Worm (Caenorhabditis elegans): ENCODE results near the gene C55A6.1.
"Not testable (repeated sequence)": the region's sequence is repeated elsewhere in the genome, so short reads cannot be mapped to it uniquely, and the experiment has no call there.

The C55A6.1 gene

DNA sequence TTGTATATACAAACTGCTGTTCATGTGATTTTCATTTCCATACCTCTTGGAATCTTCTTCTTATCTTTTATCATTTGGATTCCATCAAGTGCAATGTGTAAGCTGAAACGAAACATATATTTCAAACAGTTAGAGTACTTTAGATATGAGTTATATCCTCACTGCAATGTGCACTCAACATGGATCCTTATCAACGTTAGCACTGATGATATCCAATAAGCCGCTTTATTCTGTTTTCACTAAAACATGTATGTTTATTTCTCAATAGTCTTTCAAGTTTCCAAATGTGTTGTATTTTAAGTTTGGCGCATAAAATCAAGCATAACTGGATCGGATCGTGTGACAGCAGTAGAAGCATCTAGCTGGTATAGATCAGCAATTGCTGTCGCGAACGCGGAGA is 18.1 kb downstream of the C55A6.1 start, which contains the start of gene T11F9.10:
Gene T11F9.10, plus strand, starts transcription at position 301 of the 400 bp plus-strand sequence.
- no peak for TF ChIP-seq ama-1 (optimal IDR thresholded peaks at IDR 0.05)
- TF ChIP-seq hmg-4 (GFP tag; optimal IDR thresholded peaks at IDR 0.05), result no peak

DNA sequence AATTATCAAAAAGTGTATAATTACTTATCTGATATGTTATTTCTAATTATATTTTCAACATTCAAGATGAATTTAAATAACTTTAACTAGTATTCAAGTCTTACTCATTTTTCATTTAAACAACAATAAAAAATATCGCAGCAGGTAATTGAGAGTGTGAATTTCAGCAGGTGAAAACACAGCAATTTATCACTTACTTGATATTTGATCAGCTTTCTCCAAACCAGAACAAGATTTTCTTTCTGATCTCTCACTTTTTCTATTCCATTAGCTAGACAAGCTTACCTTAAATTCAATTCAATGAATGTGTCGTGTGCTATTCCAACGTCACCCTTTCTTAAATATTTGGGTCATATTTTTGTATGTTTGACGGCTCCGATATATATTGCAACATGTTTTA is 19.2 kb downstream of the C55A6.1 start, which contains the start of gene srh-1:
Gene srh-1, plus strand, starts transcription at position 301 of the 400 bp plus-strand sequence.
- TF ChIP-seq flt-1 (GFP tag; IDR thresholded peaks at IDR 0.05) (no peak), aly-1 (tag; optimal IDR thresholded peaks at IDR 0.05) (no peak), hmg-4 (GFP tag; optimal IDR thresholded peaks at IDR 0.05) (no peak), pes-1 (GFP tag; IDR thresholded peaks at IDR 0.05) (no peak), ceh-13 (GFP tag; optimal IDR thresholded peaks at IDR 0.05) (no peak), sea-1 (GFP tag; conservative IDR thresholded peaks at IDR 0.05) (no peak), ceh-36 (tag; optimal IDR thresholded peaks at IDR 0.05) (no peak)

DNA sequence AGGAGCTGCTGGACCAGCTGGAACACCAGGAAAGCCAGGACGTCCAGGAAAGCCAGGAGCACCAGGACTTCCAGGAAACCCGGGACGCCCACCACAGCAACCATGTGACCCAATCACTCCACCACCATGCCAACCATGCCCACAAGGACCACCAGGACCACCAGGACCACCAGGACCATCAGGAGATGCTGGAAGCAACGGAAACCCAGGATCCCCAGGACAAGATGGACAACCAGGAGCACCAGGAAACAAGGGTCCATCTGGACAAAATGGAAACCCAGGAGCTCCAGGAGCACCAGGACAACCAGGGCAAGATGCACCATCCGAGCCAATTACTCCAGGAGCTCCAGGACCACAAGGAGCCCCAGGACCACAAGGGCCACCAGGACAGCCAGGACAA is 20.4 kb downstream of the C55A6.1 start:
- no peak for TF ChIP-seq sea-1 (GFP tag; conservative IDR thresholded peaks at IDR 0.05)
- no peak for TF ChIP-seq B0310.2 (tag; optimal IDR thresholded peaks at IDR 0.05)
- 0 out of 2 replicates have a peak, but pooled peaks have one; percentile 9 for TF ChIP-seq tbx-11 (GFP tag; IDR thresholded peaks at IDR 0.05)
- no peak for TF ChIP-seq ceh-13 (GFP tag; optimal IDR thresholded peaks at IDR 0.05)

DNA sequence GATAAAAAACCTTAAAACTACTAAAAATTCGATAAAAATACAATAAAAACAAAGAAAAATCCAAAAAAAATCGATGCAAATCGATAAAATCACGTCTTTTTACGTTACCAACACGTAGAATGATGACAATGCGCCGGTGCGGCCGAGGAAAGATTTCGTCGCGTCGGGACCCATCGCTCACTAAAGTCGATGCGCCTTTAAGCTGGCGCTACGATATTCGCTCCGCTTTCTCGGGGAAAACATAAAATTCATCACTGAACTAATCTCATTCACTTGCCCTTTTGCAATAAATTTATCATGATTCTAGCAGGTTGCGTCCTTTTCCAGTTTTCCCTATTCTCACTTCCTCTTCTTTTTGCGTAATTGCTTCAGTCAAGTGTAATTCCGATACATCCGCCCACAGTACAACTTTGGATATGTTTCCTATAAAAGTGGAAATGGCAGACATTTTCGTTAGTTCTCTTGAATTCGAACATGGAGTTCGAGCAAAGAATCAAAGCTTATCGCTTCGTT is 21.1 kb downstream of the C55A6.1 start, which contains the start of gene col-157:
Gene col-157, plus strand, starts transcription at position 463 of the 513 bp plus-strand sequence.
- TF ChIP-seq flt-1 (GFP tag; IDR thresholded peaks at IDR 0.05); sea-1 (GFP tag; conservative IDR thresholded peaks at IDR 0.05); tbx-37 (GFP tag; conservative IDR thresholded peaks at IDR 0.05): not testable (repeated sequence)

DNA sequence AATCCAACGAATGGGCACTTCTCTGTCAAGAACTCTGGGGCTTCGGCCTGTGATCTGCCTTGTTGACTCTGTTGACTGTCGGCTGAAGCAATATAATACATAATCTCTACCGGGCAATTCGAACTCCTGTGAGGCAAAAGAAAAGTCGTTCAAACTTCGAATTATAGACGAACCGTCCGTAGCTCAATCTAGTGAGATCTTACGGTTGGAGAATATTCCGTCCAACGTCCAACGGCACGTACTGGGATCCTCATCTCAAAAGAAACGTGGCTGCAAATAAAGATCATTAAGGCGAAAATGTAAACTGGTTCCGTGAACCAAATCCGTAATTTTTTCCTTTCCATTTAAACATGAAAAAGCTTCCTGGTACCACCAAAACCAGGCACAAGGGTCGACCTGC is 24.0 kb downstream of the C55A6.1 start, which contains the start of gene T11F9.14:
Gene T11F9.14, minus strand, starts transcription at position 101 of the 400 bp plus-strand sequence.
- TF ChIP-seq flt-1 (GFP tag; IDR thresholded peaks at IDR 0.05); pes-1 (GFP tag; IDR thresholded peaks at IDR 0.05); ceh-13 (GFP tag; optimal IDR thresholded peaks at IDR 0.05): not testable (repeated sequence)

DNA sequence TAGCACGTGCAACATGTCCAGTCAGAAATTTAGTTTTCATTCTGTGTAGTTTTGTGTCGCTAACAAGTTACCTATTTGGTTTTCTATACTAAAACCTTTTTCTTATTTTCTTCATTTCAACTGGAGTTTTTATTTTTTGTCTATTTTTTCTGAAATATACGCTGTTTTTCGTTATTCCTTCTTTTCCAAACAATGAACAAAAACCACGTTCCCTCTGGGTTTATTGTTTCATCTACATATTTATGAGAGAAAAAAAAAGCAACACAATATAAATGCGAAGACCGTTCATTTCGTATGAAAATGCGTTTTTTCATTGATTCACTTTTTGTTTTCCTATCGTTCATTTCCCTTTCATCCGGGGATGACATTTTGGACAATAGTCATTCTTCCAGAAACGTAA is 25.4 kb downstream of the C55A6.1 start, which contains the start of gene T11F9.22:
Gene T11F9.22, plus strand, starts transcription at position 301 of the 400 bp plus-strand sequence.
- TF ChIP-seq hnd-1 (tag; optimal IDR thresholded peaks at IDR 0.05) (no peak), ama-1 (optimal IDR thresholded peaks at IDR 0.05) (no peak), B0310.2 (tag; optimal IDR thresholded peaks at IDR 0.05) (no peak), tra-4 (tag; optimal IDR thresholded peaks at IDR 0.05) (no peak), flt-1 (GFP tag; IDR thresholded peaks at IDR 0.05) (no peak), pes-1 (GFP tag; IDR thresholded peaks at IDR 0.05) (no peak)

DNA sequence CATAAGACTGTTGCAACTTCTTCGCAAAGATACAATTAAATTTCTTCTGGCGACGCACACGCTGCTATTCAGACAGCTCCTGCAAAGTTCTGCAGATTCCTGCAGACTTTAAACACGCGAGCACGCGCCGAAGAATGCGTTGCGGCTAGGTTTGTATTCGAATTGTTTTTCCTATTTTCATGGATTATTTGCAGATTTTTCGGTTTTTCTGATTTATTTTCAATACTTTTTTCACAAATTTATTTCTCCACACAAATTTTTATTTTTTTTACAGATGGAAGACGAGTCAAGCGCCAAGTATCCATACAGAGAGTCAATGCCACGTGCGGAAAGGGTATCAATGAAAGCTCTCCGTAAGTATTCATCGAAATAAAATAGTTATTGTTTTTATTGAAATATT is 29.1 kb downstream of the C55A6.1 start, which contains the start of gene T11F9.7:
Gene T11F9.7, plus strand, starts transcription at position 301 of the 400 bp plus-strand sequence.
- TF ChIP-seq tra-4 (tag; optimal IDR thresholded peaks at IDR 0.05); aly-1 (tag; optimal IDR thresholded peaks at IDR 0.05); sea-1 (GFP tag; conservative IDR thresholded peaks at IDR 0.05): not testable (repeated sequence)

DNA sequence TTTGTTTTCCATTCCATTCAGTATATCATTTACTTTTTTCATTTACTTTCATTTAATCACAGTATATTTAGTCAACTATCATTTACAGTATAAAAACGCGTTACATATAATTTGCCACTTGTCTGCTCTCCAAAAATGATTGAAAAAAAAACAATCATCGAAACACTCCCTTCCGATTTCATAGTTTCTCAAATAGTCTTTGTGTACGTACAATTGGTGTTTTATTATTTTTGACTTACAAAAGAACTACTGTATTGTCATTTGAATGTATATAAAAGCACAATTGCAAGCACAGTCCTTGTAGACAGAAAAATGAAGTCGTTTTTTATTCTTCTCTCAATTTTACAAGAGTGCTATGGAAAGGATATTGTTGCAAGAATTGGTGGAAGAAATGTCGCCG is 30.4 kb downstream of the C55A6.1 start, which contains the start of gene nas-22:
Gene nas-22, plus strand, starts transcription at position 301 of the 400 bp plus-strand sequence.
- TF ChIP-seq hnd-1 (tag; optimal IDR thresholded peaks at IDR 0.05) (no peak), flt-1 (GFP tag; IDR thresholded peaks at IDR 0.05) (no peak), aly-1 (tag; optimal IDR thresholded peaks at IDR 0.05) (no peak)

DNA sequence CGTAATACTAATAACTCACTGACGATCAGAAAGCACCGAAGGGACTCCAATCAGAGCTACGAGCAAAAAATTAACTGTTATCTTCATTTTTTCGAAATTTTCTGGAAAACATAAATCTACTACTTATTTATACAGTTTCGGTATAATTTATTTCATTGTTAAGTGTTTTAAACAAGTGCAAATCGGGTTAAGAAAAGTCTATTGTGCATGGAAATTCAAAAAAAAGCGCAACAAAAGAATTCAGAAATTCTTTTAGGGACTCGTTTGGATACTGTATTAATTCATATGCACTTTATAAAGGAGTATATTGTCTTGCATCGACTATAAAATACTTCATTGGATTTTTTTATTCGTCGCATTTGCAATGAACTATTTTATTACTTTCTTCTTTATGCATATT is 32.6 kb downstream of the C55A6.1 start, which contains the start of the genes nas-20 and nas-21:
Gene nas-20, minus strand, starts transcription at position 101 of the 400 bp plus-strand sequence.
Gene nas-21, plus strand, starts transcription at position 356 of the 400 bp plus-strand sequence.
- no peak for TF ChIP-seq ama-1 (optimal IDR thresholded peaks at IDR 0.05)
- TF ChIP-seq tbx-11 (GFP tag; IDR thresholded peaks at IDR 0.05), result no peak
- TF ChIP-seq sea-1 (GFP tag; conservative IDR thresholded peaks at IDR 0.05), result no peak
- TF ChIP-seq hmg-4 (GFP tag; optimal IDR thresholded peaks at IDR 0.05), result no peak
- TF ChIP-seq scrt-1 (GFP tag; IDR thresholded peaks at IDR 0.05), result no peak

DNA sequence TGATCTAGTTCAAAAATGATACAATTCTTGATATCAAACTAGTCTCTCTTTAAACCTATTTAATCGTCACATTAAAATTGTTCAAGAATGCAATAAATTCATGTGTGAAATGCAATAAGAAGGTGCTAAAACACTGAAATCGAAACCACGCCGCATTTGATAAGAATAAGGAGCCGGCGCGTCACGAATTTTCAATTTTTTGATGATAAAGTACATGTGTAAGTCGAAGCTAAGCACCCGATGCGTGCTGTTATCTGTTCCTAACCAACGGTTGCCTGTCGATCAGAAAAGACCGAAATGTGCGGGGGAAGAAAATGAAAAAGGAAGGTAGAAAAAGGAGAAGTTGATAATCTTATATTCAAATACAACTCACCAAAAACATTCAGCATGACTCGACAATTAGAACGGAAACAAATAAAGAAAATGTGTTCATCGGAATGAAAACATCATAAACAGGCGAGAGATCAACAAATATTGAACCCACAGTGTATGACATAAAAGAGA is 34.5 kb downstream of the C55A6.1 start, which contains the start of gene aat-6:
Gene aat-6, minus strand, starts transcription at position 454 of the 504 bp plus-strand sequence.
- no peak for TF ChIP-seq ets-7 (tag; optimal IDR thresholded peaks at IDR 0.05)
- no peak for TF ChIP-seq hmbx-1 (tag; optimal IDR thresholded peaks at IDR 0.05)
- TF ChIP-seq sea-1 (GFP tag; conservative IDR thresholded peaks at IDR 0.05), result no peak
- TF ChIP-seq hnd-1 (tag; optimal IDR thresholded peaks at IDR 0.05), result no peak
- no peak for TF ChIP-seq ama-1 (optimal IDR thresholded peaks at IDR 0.05)
- no peak for TF ChIP-seq aly-1 (tag; optimal IDR thresholded peaks at IDR 0.05)
- no peak for TF ChIP-seq tra-4 (tag; optimal IDR thresholded peaks at IDR 0.05)
- no peak for TF ChIP-seq pes-1 (GFP tag; IDR thresholded peaks at IDR 0.05)
- TF ChIP-seq flt-1 (GFP tag; IDR thresholded peaks at IDR 0.05), result no peak
- no peak for TF ChIP-seq tbx-37 (GFP tag; conservative IDR thresholded peaks at IDR 0.05)
- no peak for TF ChIP-seq ceh-13 (GFP tag; optimal IDR thresholded peaks at IDR 0.05)
- TF ChIP-seq hmg-4 (GFP tag; optimal IDR thresholded peaks at IDR 0.05), result no peak
- TF ChIP-seq tbx-11 (GFP tag; IDR thresholded peaks at IDR 0.05), result no peak
- no peak for TF ChIP-seq ceh-36 (tag; optimal IDR thresholded peaks at IDR 0.05)
- no peak for TF ChIP-seq B0310.2 (tag; optimal IDR thresholded peaks at IDR 0.05)
- no peak for TF ChIP-seq F13C5.2 (tag; optimal IDR thresholded peaks at IDR 0.05)
